Worm (Caenorhabditis elegans) whole organism, mixed stage, embryonic: ENCODE measurements around the gene srz-67.
"Not testable (repeated sequence)": the region's sequence is repeated elsewhere in the genome, so short reads cannot be mapped to it uniquely, and the experiment has no call there.

Experiments used
- M03D4.4 ChIP-seq: sonication (generic microtip); optimal IDR thresholded peaks from 2 replicates; lab custom pipeline; 2017; ENCODE audit warnings: mild to moderate bottlenecking, missing genetic modification characterization, missing compliant biosample characterization
- bed-3 ChIP-seq: fragments of 200-800 bp; sonication (Bioruptor generic); optimal IDR thresholded peaks from 3 replicates; lab custom pipeline; 2018; ENCODE audit warnings: mild to moderate bottlenecking, missing genetic modification characterization, moderate library complexity, missing compliant biosample characterization
- blmp-1 ChIP-seq: fragments of 150-350 bp; optimal IDR thresholded peaks from 2 replicates; lab custom pipeline; 2014; ENCODE audit warnings: missing biosample characterization, missing genetic modification characterization
- ceh-39 ChIP-seq: fragments of 150-350 bp; optimal IDR thresholded peaks from 2 replicates; lab custom pipeline; 2014; ENCODE audit warnings: missing biosample characterization, missing genetic modification characterization
- ceh-83 ChIP-seq: fragments of 200-800 bp; sonication (Bioruptor generic); optimal IDR thresholded peaks from 2 replicates; lab custom pipeline; 2018; ENCODE audit warnings: mild to moderate bottlenecking, missing genetic modification characterization, missing compliant biosample characterization
- cnd-1 ChIP-seq: fragments of 200-800 bp; sonication (Bioruptor generic); optimal IDR thresholded peaks from 2 replicates; lab custom pipeline; 2018; ENCODE audit warnings: mild to moderate bottlenecking, missing genetic modification characterization, missing compliant biosample characterization
- drap-1 ChIP-seq: fragments of 200-800 bp; sonication (Bioruptor generic); optimal IDR thresholded peaks from 3 replicates; lab custom pipeline; 2018; ENCODE audit warnings: mild to moderate bottlenecking, missing genetic modification characterization, missing compliant biosample characterization
- elt-1 ChIP-seq: sonication (generic microtip); optimal IDR thresholded peaks from 2 replicates; lab custom pipeline; 2017; ENCODE audit warnings: missing genetic modification characterization, mild to moderate bottlenecking, missing compliant biosample characterization, antibody characterized with exemption, moderate library complexity, borderline replicate concordance; ENCODE audit not compliant: insufficient read depth
- elt-3 ChIP-seq: fragments of 150-350 bp; optimal IDR thresholded peaks from 2 replicates; lab custom pipeline; 2014; ENCODE audit warnings: missing biosample characterization, missing genetic modification characterization
- flh-1 ChIP-seq: fragments of 200-800 bp; sonication (Bioruptor generic); optimal IDR thresholded peaks from 2 replicates; lab custom pipeline; 2018; ENCODE audit warnings: mild to moderate bottlenecking, missing genetic modification characterization, moderate library complexity, missing compliant biosample characterization
- ham-2 ChIP-seq: fragments of 200-800 bp; sonication (Bioruptor generic); optimal IDR thresholded peaks from 2 replicates; lab custom pipeline; 2018; ENCODE audit warnings: mild to moderate bottlenecking, missing genetic modification characterization, missing compliant biosample characterization
- hlh-1 ChIP-seq: fragments of 150-350 bp; optimal IDR thresholded peaks from 2 replicates; lab custom pipeline; 2014; ENCODE audit warnings: missing biosample characterization, missing genetic modification reagents, missing genetic modification characterization
- lin-13 ChIP-seq: fragments of 150-350 bp; optimal IDR thresholded peaks from 2 replicates; lab custom pipeline; 2014; ENCODE audit warnings: missing biosample characterization, missing genetic modification characterization
- lin-32 ChIP-seq: fragments of 200-800 bp; sonication (Bioruptor generic); optimal IDR thresholded peaks from 2 replicates; lab custom pipeline; 2018; ENCODE audit warnings: mild to moderate bottlenecking, missing genetic modification characterization, missing compliant biosample characterization
- lsy-2 ChIP-seq: fragments of 150-350 bp; optimal IDR thresholded peaks from 2 replicates; lab custom pipeline; 2014; ENCODE audit warnings: missing biosample characterization, missing genetic modification characterization
- mep-1 ChIP-seq: fragments of 150-350 bp; optimal IDR thresholded peaks from 2 replicates; lab custom pipeline; 2017; ENCODE audit warnings: missing biosample characterization, missing genetic modification reagents, missing genetic modification characterization, inconsistent platforms
- mls-2 ChIP-seq: sonication (generic microtip); optimal IDR thresholded peaks from 2 replicates; lab custom pipeline; 2016; ENCODE audit warnings: mild to moderate bottlenecking, missing genetic modification characterization, moderate library complexity, missing compliant biosample characterization
- nhr-2 ChIP-seq: fragments of 150-350 bp; optimal IDR thresholded peaks from 2 replicates; lab custom pipeline; 2014; ENCODE audit warnings: missing biosample characterization, missing genetic modification characterization
- nhr-237 ChIP-seq: fragments of 150-350 bp; optimal IDR thresholded peaks from 2 replicates; lab custom pipeline; 2014; ENCODE audit warnings: missing biosample characterization, missing genetic modification characterization
- nhr-28 ChIP-seq: fragments of 150-350 bp; optimal IDR thresholded peaks from 2 replicates; lab custom pipeline; 2014; ENCODE audit warnings: missing biosample characterization, missing genetic modification characterization
- nhr-76 ChIP-seq: sonication (generic microtip); optimal IDR thresholded peaks from 2 replicates; lab custom pipeline; 2017; ENCODE audit warnings: missing biosample characterization, missing genetic modification characterization
- pha-4 ChIP-seq: fragments of 150-350 bp; optimal IDR thresholded peaks from 2 replicates; lab custom pipeline; 2018; ENCODE audit warnings: missing biosample characterization, missing genetic modification reagents, missing genetic modification characterization
- snpc-4 ChIP-seq: fragments of 150-350 bp; optimal IDR thresholded peaks from 2 replicates; lab custom pipeline; 2014; ENCODE audit warnings: missing biosample characterization, missing genetic modification characterization
- sptf-1 ChIP-seq: sonication (generic microtip); optimal IDR thresholded peaks from 2 replicates; lab custom pipeline; 2017; ENCODE audit warnings: mild to moderate bottlenecking, missing genetic modification characterization, moderate library complexity, missing compliant biosample characterization
- tbx-8 ChIP-seq: fragments of 200-800 bp; sonication (Bioruptor generic); optimal IDR thresholded peaks from 2 replicates; lab custom pipeline; 2018; ENCODE audit warnings: mild to moderate bottlenecking, missing genetic modification characterization, moderate library complexity, missing compliant biosample characterization
- unc-120 ChIP-seq: sonication (generic microtip); optimal IDR thresholded peaks from 2 replicates; lab custom pipeline; 2017; ENCODE audit warnings: missing genetic modification characterization, missing compliant biosample characterization; ENCODE audit not compliant: poor library complexity, severe bottlenecking
- unc-39 ChIP-seq: fragments of 150-350 bp; optimal IDR thresholded peaks from 2 replicates; lab custom pipeline; 2014; ENCODE audit warnings: missing biosample characterization, missing genetic modification characterization
- zip-8 ChIP-seq: fragments of 150-350 bp; optimal IDR thresholded peaks from 2 replicates; lab custom pipeline; 2014; ENCODE audit warnings: missing biosample characterization, missing genetic modification characterization
- ztf-11 ChIP-seq: fragments of 150-350 bp; optimal IDR thresholded peaks from 2 replicates; lab custom pipeline; 2014; ENCODE audit warnings: missing biosample characterization, missing genetic modification characterization

srz-67 gene

ce11 chrII:3220723-3221122 lies 16.2 kb downstream of the srz-67 start, which contains the start of gene ZC239.22:
Gene ZC239.22 (minus strand): TSS chrII:3220823.
- no peak for TF ChIP-seq ceh-83 (GFP tag; lab: Kevin White, UChicago)
- TF ChIP-seq hlh-1 (tag; lab: Kevin White, UChicago) = no peak
- no peak for TF ChIP-seq unc-120 (tag; lab: Kevin White, UChicago)
- no peak for TF ChIP-seq nhr-2
- no peak for TF ChIP-seq nhr-28
- TF ChIP-seq, all 35 proteins: peak for 0

- not testable (repeated sequence) for TF ChIP-seq mep-1, lin-13, pha-4 (tag; lab: Kevin White, UChicago)
These were observed 21.2 kb downstream of the srz-67 start, which contains the start of gene ZC239.3 for ce11 chrII:3215762-3216161. Gene ZC239.3 (plus strand): TSS chrII:3216062.

ce11 chrII:3213898-3214297 lies 23.0 kb downstream of the srz-67 start, which contains the start of gene ZC239.4:
Gene ZC239.4 (plus strand): TSS chrII:3214198.
- TF ChIP-seq unc-39 (tag; lab: Kevin White, UChicago) = no peak
- no peak for TF ChIP-seq pha-4 (tag; lab: Kevin White, UChicago)
- no peak for TF ChIP-seq elt-3 (tag; lab: Kevin White, UChicago)
- TF ChIP-seq tbx-8 = no peak
- TF ChIP-seq blmp-1 (tag; lab: Kevin White, UChicago) = no peak
- no peak for TF ChIP-seq flh-1 (GFP tag; lab: Kevin White, UChicago)

- TF ChIP-seq mls-2 (tag; lab: Kevin White, UChicago) = no peak
- no peak for TF ChIP-seq nhr-2
- TF ChIP-seq nhr-237 (tag; lab: Kevin White, UChicago) = no peak
- TF ChIP-seq cnd-1 (tag; lab: Kevin White, UChicago) = no peak
- no peak for TF ChIP-seq nhr-76
- TF ChIP-seq drap-1 (GFP tag; lab: Kevin White, UChicago) = no peak
- TF ChIP-seq ztf-11 (tag; lab: Kevin White, UChicago) = no peak
- TF ChIP-seq tbx-8 = no peak
- TF ChIP-seq ceh-39 = no peak
- TF ChIP-seq elt-1 (tag; lab: Kevin White, UChicago) = no peak
- TF ChIP-seq blmp-1 (tag; lab: Kevin White, UChicago) = no peak
- TF ChIP-seq snpc-4 = no peak
- TF ChIP-seq sptf-1 (tag; lab: Kevin White, UChicago) = no peak
- no peak for TF ChIP-seq lin-32 (GFP tag; lab: Kevin White, UChicago)
- no peak for TF ChIP-seq bed-3 (GFP tag; lab: Kevin White, UChicago)
- TF ChIP-seq unc-120 (tag; lab: Kevin White, UChicago) = no peak
- no peak for TF ChIP-seq M03D4.4 (tag; lab: Kevin White, UChicago)
- TF ChIP-seq elt-3 (tag; lab: Kevin White, UChicago) = no peak
- TF ChIP-seq flh-1 (GFP tag; lab: Kevin White, UChicago) = no peak
These were observed 26.6 kb downstream of the srz-67 start, which contains the start of gene ZC239.5 for ce11 chrII:3210365-3210764. Gene ZC239.5 (plus strand): TSS chrII:3210665.

ce11 chrII:3209251-3209650 lies 27.7 kb downstream of the srz-67 start, which contains the start of gene ZC239.6:
Gene ZC239.6 (plus strand): TSS chrII:3209631.
- TF ChIP-seq flh-1 (GFP tag; lab: Kevin White, UChicago) (no peak), elt-3 (tag; lab: Kevin White, UChicago) (no peak)
- TF ChIP-seq, all 35 proteins: peak for 0

ce11 chrII:3208679-3209078 lies 28.3 kb downstream of the srz-67 start, which contains the start of gene sdz-35:
Gene sdz-35 (minus strand): TSS chrII:3208779.
- TF ChIP-seq unc-39 (tag; lab: Kevin White, UChicago) = no peak
- TF ChIP-seq bed-3 (GFP tag; lab: Kevin White, UChicago) = no peak
- no peak for TF ChIP-seq cnd-1 (tag; lab: Kevin White, UChicago)
- TF ChIP-seq mls-2 (tag; lab: Kevin White, UChicago) = no peak
- TF ChIP-seq nhr-237 (tag; lab: Kevin White, UChicago) = no peak
- no peak for TF ChIP-seq zip-8 (tag; lab: Kevin White, UChicago)
- TF ChIP-seq sptf-1 (tag; lab: Kevin White, UChicago) = no peak
- TF ChIP-seq lin-13 (tag; lab: Kevin White, UChicago) = no peak
- no peak for TF ChIP-seq elt-3 (tag; lab: Kevin White, UChicago)
- TF ChIP-seq drap-1 (GFP tag; lab: Kevin White, UChicago) = no peak
- TF ChIP-seq ceh-83 (GFP tag; lab: Kevin White, UChicago) = no peak
- TF ChIP-seq ham-2 (GFP tag; lab: Kevin White, UChicago) = no peak
- no peak for TF ChIP-seq lsy-2 (tag; lab: Kevin White, UChicago)
- TF ChIP-seq lin-32 (GFP tag; lab: Kevin White, UChicago) = no peak
